Fruit fly (Drosophila melanogaster): ENCODE results near the gene CG42371.
A peak's percentile ranks its signal among the peaks of the same experiment; 100 is the strongest.

The CG42371 gene

DNA sequence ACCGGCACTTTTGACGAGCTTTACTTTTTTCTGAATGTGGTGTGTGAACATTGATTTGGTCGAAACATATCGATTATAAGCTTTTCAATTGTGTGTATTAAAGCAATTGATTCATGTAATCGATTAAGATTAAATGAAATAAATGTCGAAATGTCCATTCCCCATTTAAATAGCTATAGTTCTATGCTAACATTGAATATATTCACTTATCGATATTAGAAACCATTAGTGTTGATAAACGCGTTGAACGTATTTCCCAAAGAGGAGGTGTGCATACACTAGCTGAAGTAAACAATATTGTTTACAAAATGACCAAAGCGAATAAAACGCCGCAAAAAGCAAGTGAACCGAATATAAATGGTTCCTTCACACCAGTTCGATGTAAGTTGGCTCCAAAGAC lies 3.0 kb downstream of the CG42371 start, which contains the start of the genes Uch and CG34174 (continued):
- TF ChIP-seq CG10979 (tag; optimal IDR thresholded peaks at IDR 0.05) (peak; percentile 10), CG15514 (GFP tag; optimal IDR thresholded peaks at IDR 0.05) (peak; percentile 44)

dm6 chr2L:2212478-2212877 lies 4.6 kb downstream of the CG42371 start, which contains the start of gene CG15385:
TSS of gene CG15385 (minus strand) at chr2L:2212571.
- TF ChIP-seq otp (GFP tag; IDR thresholded peaks at IDR 0.05) (no peak), CG18599 (GFP tag; optimal IDR thresholded peaks at IDR 0.05) (peak; percentile 3), CG7357 (GFP tag; IDR thresholded peaks at IDR 0.05) (no peak), MESR4 (GFP tag; optimal IDR thresholded peaks at IDR 0.05) (peak; percentile 11), Trl (optimal IDR thresholded peaks at IDR 0.05) (no peak), Trl (GFP tag; optimal IDR thresholded peaks at IDR 0.05) (no peak), pzg (GFP tag; optimal IDR thresholded peaks at IDR 0.05) (no peak), CG14441 (GFP tag; IDR thresholded peaks at IDR 0.05) (no peak), CG1832 (GFP tag; optimal IDR thresholded peaks at IDR 0.05) (no peak), ewg (GFP tag; optimal IDR thresholded peaks at IDR 0.05) (peak; percentile 96), chif (GFP tag; optimal IDR thresholded peaks at IDR 0.05) (no peak), Tbp (GFP tag; optimal IDR thresholded peaks at IDR 0.05) (no peak), Ets65A (GFP tag) (no peak), CG6765 (GFP tag; optimal IDR thresholded peaks at IDR 0.05) (no peak), fru (optimal IDR thresholded peaks at IDR 0.05) (no peak), Ada2b (GFP tag; IDR thresholded peaks at IDR 0.05) (no peak), CG31224 (GFP tag; IDR thresholded peaks at IDR 0.05) (no peak), row (GFP tag; IDR thresholded peaks at IDR 0.05) (peak; percentile 49; the same call in 2 of the 3 replicates), Med (GFP tag) (peak; percentile 70), crol (GFP tag; IDR thresholded peaks at IDR 0.05) (no peak), D19A (tag; optimal IDR thresholded peaks at IDR 0.05) (no peak), crp (GFP tag; optimal IDR thresholded peaks at IDR 0.05) (peak in 1 of 2 experiments; percentile 68), Dip3 (GFP tag; optimal IDR thresholded peaks at IDR 0.05) (no peak)

- no peak for TF ChIP-seq sens (GFP tag)
- TF ChIP-seq Med (GFP tag), result peak; percentile 7
- no peak for TF ChIP-seq danr (GFP tag; IDR thresholded peaks at IDR 0.05)
- no peak for TF ChIP-seq Rx (GFP tag; IDR thresholded peaks at IDR 0.05)
- no peak for TF ChIP-seq CG2202 (tag; optimal IDR thresholded peaks at IDR 0.05)
- TF ChIP-seq CG2678 (tag; optimal IDR thresholded peaks at IDR 0.05), result peak; percentile 28
- TF ChIP-seq CG13296 (GFP tag; optimal IDR thresholded peaks at IDR 0.05), result peak; percentile 3
Measured at dm6 chr2L:2209002-2209401, 8.0 kb downstream of the CG42371 start, which contains the start of gene CG33124. TSS of gene CG33124 (minus strand) at chr2L:2209102.

- TF ChIP-seq MESR4 (GFP tag; optimal IDR thresholded peaks at IDR 0.05) (no peak), sens (GFP tag) (peak; percentile 62)
Measured at dm6 chr2L:2206066-2206465, 11.0 kb downstream of the CG42371 start, which contains the start of gene CG31668. TSS of gene CG31668 (minus strand) at chr2L:2206166.

- TF ChIP-seq CG14965 (GFP tag; optimal IDR thresholded peaks at IDR 0.05; ENCODE audit: borderline replicate concordance) (no peak), CG13296 (GFP tag; optimal IDR thresholded peaks at IDR 0.05) (no peak), Atf3 (GFP tag; optimal IDR thresholded peaks at IDR 0.05) (no peak), zen2 (GFP tag; IDR thresholded peaks at IDR 0.05; ENCODE audit: partially characterized antibody) (peak; percentile 77; the same call in 2 of the 3 replicates), CG3407 (GFP tag; optimal IDR thresholded peaks at IDR 0.05) (no peak), sisA (GFP tag; IDR thresholded peaks at IDR 0.05) (no peak), CG2712 (tag; optimal IDR thresholded peaks at IDR 0.05) (peak; percentile 27), CG1529 (GFP tag; optimal IDR thresholded peaks at IDR 0.05) (no peak), CG7372 (GFP tag; IDR thresholded peaks at IDR 0.05) (no peak), Dp (GFP tag; optimal IDR thresholded peaks at IDR 0.05) (no peak), eyg (GFP tag; optimal IDR thresholded peaks at IDR 0.05) (no peak), Fer3 (tag; optimal IDR thresholded peaks at IDR 0.05) (no peak), twi (tag; optimal IDR thresholded peaks at IDR 0.05) (no peak), usp (GFP tag; optimal IDR thresholded peaks at IDR 0.05) (no peak), otp (GFP tag; IDR thresholded peaks at IDR 0.05) (peak; percentile 38; the same call in 1 of the 3 replicates)
Measured at dm6 chr2L:2202853-2203717, 14.0 kb downstream of the CG42371 start.

All from whole organism, embryonic.